Fruit fly (Drosophila melanogaster) whole organism, adult: ENCODE measurements around the gene Fie.

Experiments used
- CG11617 ChIP-seq: fragments of 200-800 bp; sonication (Bioruptor generic); optimal IDR thresholded peaks from 2 replicates; lab custom pipeline; 2017; ENCODE audit warnings: mild to moderate bottlenecking, missing biosample characterization, missing genetic modification reagents, missing genetic modification characterization
- CG12768 ChIP-seq: fragments of 200-800 bp; sonication (Bioruptor generic); optimal IDR thresholded peaks from 2 replicates; lab custom pipeline; 2017; ENCODE audit warnings: missing biosample characterization, missing genetic modification characterization, mild to moderate bottlenecking, moderate library complexity, missing genetic modification reagents
- CG14711 ChIP-seq: fragments of 200-800 bp; sonication (Bioruptor generic); optimal IDR thresholded peaks from 2 replicates; lab custom pipeline; 2018; ENCODE audit warnings: missing biosample characterization, mild to moderate bottlenecking, missing genetic modification characterization, moderate library complexity
- CG1620 ChIP-seq: fragments of 200-800 bp; sonication (Bioruptor generic); optimal IDR thresholded peaks from 2 replicates; lab custom pipeline; 2016; ENCODE audit warnings: missing biosample characterization, missing genetic modification characterization
- CG33017 ChIP-seq: fragments of 200-800 bp; sonication (Bioruptor generic); optimal IDR thresholded peaks from 2 replicates; lab custom pipeline; 2018; ENCODE audit warnings: missing biosample characterization, mild to moderate bottlenecking, missing genetic modification characterization, moderate library complexity
- CG5204 ChIP-seq: fragments of 200-800 bp; sonication (Bioruptor generic); optimal IDR thresholded peaks from 2 replicates; lab custom pipeline; 2016; ENCODE audit warnings: missing biosample characterization, missing genetic modification characterization
- CG7045 ChIP-seq: fragments of 200-800 bp; sonication (Bioruptor generic); optimal IDR thresholded peaks from 2 replicates; lab custom pipeline; 2017; ENCODE audit warnings: missing biosample characterization, mild to moderate bottlenecking, missing genetic modification characterization
- CG7101 ChIP-seq: fragments of 200-800 bp; sonication (Bioruptor generic); optimal IDR thresholded peaks from 2 replicates; lab custom pipeline; 2018; ENCODE audit warnings: missing biosample characterization, mild to moderate bottlenecking, missing genetic modification characterization, moderate library complexity
- Clk ChIP-seq: fragments of 200-800 bp; sonication (Bioruptor generic); optimal IDR thresholded peaks from 2 replicates; lab custom pipeline; 2017; ENCODE audit warnings: missing biosample characterization, missing genetic modification characterization
- Crg-1 ChIP-seq: fragments of 200-800 bp; sonication (Bioruptor generic); optimal IDR thresholded peaks from 2 replicates; lab custom pipeline; 2016; ENCODE audit warnings: missing biosample characterization, missing genetic modification characterization
- Hr96 ChIP-seq: fragments of 200-800 bp; sonication (Bioruptor generic); optimal IDR thresholded peaks from 2 replicates; lab custom pipeline; 2016; ENCODE audit warnings: missing biosample characterization, missing genetic modification characterization
- Mnt ChIP-seq: fragments of 200-800 bp; sonication (Bioruptor generic); optimal IDR thresholded peaks from 2 replicates; lab custom pipeline; 2016; ENCODE audit warnings: missing biosample characterization, mild to moderate bottlenecking, missing genetic modification characterization
- bab1 ChIP-seq: fragments of 200-800 bp; sonication (Bioruptor generic); optimal IDR thresholded peaks from 3 replicates; lab custom pipeline; 2019; ENCODE audit warnings: missing biosample characterization, mild to moderate bottlenecking, missing genetic modification characterization, moderate library complexity
- cic ChIP-seq: fragments of 200-800 bp; sonication (Bioruptor generic); optimal IDR thresholded peaks from 2 replicates; lab custom pipeline; 2017; ENCODE audit warnings: missing biosample characterization, mild to moderate bottlenecking, missing genetic modification characterization, moderate library complexity
- cnc ChIP-seq, 2 experiments: fragments of >200 bp; optimal IDR thresholded peaks; 2 replicates each; lab custom pipeline; 2017
- kay ChIP-seq: fragments of 200-800 bp; sonication (Bioruptor generic); peaks from one replicate; lab custom pipeline; 2016; ENCODE audit warnings: missing biosample characterization, missing genetic modification characterization, borderline replicate concordance
- ovo ChIP-seq: fragments of 200-800 bp; sonication (Bioruptor generic); optimal IDR thresholded peaks from 2 replicates; lab custom pipeline; 2016; ENCODE audit warnings: missing biosample characterization, missing genetic modification characterization
- pad ChIP-seq: fragments of 200-800 bp; sonication (Bioruptor generic); optimal IDR thresholded peaks from 3 replicates; lab custom pipeline; 2017; ENCODE audit warnings: missing biosample characterization, missing genetic modification characterization, mild to moderate bottlenecking, moderate library complexity, missing genetic modification reagents
- tj ChIP-seq: fragments of 200-800 bp; sonication (Bioruptor generic); optimal IDR thresholded peaks from 3 replicates; lab custom pipeline; 2017; ENCODE audit warnings: missing biosample characterization, mild to moderate bottlenecking, missing genetic modification characterization, moderate library complexity
- toe ChIP-seq: fragments of 200-800 bp; sonication (Bioruptor generic); optimal IDR thresholded peaks from 2 replicates; lab custom pipeline; 2016; ENCODE audit warnings: missing biosample characterization, missing genetic modification characterization

Fie gene

DNA sequence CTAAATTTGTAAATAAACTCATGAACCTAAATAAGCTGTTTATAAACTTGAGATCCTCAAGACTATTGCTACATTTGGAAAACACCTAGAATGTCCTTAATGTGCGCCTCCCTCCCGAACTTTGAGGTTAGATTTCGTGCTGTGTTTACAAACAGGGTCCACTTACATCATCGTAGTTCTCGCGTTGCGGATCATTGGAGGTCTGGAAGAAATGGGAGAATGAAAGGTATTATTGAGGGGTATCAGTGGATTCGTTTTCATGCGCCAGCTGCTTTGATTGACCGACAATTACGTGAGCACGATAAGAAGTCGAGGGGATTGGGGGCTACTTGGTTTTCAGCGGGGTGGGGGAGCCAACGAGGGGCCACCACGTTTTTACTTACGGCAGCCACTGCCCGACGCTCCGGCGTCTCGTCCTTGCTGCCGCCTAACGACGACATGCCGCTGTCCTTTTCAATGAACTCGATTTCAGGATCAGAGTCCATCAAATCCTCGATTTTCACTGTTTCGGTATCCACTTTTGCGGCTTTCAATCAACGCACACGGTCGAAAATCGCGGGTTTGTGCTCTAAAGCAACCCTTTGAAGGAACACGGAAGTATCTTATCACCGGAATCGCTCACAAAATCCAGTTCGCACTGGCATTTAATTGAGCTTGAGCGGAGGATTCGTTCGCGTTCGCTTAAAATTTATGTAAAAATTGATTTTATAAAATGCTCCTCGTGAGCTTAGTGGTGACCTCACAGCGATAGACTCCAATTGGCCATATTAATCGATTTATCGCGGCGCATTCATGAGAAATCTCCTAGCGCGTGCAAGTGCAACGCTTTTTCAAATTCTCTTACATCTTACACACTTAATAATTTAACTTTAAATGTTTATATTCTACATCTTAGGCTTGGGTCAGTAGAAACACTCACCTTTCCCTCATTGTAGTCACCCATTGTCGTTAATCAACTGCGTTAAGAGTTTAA lies 16.8 kb downstream of the Fie start:
- TF ChIP-seq kay (GFP tag; lab: Kevin White, UChicago) (no peak), CG14711 (tag; lab: Kevin White, UChicago) (no peak), tj (GFP tag; lab: Kevin White, UChicago) (peak; percentile 1), CG12768 (GFP tag; lab: Kevin White, UChicago) (peak; percentile 1), bab1 (GFP tag; lab: Kevin White, UChicago) (peak; percentile 16), Mnt (peak; percentile 62)

DNA sequence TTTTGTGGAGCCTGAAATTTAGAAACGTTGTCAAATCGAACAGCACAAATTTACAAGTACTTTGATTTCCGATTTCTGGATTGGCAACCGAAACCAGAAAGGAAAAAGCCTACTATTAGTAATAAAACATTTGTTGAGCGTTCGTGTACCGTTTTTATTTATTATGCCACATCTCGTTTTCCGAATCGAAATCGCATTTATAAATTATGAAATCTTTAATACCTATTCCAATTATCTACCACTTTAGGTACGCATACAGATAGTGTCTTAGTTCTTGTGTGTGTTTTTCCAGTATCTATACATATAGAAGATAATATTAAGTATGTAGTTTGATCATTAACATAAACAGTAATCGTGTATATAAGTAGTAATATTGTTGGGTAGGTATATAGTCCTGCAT lies 17.5 kb downstream of the Fie start, which contains the start of gene mge:
TSS of gene mge (minus strand) at position 101 of the 400 bp plus-strand sequence.
- TF ChIP-seq CG12768 (GFP tag; lab: Kevin White, UChicago) = no peak
- no peak for TF ChIP-seq Clk
- no peak for TF ChIP-seq CG1620 (GFP tag; lab: Kevin White, UChicago)
- no peak for TF ChIP-seq CG5204 (GFP tag; lab: Kevin White, UChicago)
- no peak for TF ChIP-seq bab1 (GFP tag; lab: Kevin White, UChicago)
- no peak for TF ChIP-seq Mnt
- no peak for TF ChIP-seq Hr96
- TF ChIP-seq CG7101 (tag; lab: Kevin White, UChicago) = no peak

DNA sequence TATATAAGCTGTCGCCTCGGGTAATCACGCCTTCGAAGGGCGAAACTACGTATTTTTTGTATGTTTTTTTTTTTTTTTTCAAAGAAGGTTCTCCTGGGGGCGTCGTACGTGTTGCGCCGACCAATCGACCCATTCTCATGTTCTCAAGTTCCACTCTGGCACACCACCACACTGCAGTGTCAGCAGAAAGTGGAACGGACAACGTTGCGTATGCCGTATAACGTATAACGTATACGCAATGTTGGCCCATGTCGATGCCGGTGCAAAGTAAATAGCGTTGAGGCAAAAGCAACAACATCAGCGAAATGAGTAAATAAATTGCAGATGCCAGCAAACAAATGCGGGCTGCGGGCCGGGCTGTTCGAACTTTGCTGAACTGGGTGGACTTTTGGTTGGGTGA lies 19.8 kb downstream of the Fie start:
- TF ChIP-seq tj (GFP tag; lab: Kevin White, UChicago) (peak; percentile 48), pad (GFP tag; lab: Kevin White, UChicago) (no peak), bab1 (GFP tag; lab: Kevin White, UChicago) (no peak)

DNA sequence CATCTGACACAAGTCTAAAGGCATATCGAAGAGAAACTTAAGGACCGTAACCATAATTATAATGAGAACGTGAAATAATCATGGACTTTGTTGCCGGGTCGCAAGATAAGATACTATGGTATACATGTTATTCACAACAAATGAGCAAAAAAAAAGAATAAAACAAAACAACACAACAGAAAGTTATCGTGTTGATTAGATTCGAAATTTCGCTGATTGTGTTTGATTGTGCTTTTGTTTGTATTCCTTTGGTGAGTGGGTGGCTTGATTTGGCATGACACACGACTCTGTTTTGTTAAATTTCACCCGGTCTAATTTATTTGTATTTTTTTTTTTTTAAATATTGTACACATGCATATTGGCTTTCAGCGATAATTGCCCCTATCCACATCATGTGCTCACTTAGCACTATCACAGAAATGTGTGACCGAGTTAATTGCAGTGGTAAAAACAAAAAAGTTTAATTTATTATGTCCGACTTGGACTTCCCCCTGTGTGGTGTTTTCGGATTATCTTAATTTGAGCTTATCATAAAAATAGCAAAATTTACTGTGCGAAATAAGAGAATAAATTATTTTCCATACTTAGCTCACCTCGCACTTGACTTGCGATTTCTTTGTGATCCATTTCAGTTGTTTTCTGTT lies 31.4 kb downstream of the Fie start:
- no peak for TF ChIP-seq pad (GFP tag; lab: Kevin White, UChicago)
- no peak for TF ChIP-seq cnc (optimal IDR thresholded peaks at IDR 0.05; lab: Kevin White, UChicago)
- TF ChIP-seq CG7045 (GFP tag; lab: Kevin White, UChicago) = no peak
- no peak for TF ChIP-seq CG14711 (tag; lab: Kevin White, UChicago)
- TF ChIP-seq toe = no peak
- TF ChIP-seq Mnt = no peak
- peak; percentile 59 for TF ChIP-seq cic
- TF ChIP-seq CG5204 (GFP tag; lab: Kevin White, UChicago) = no peak
- TF ChIP-seq CG11617 (GFP tag; lab: Kevin White, UChicago) = no peak
- TF ChIP-seq ovo (GFP tag; lab: Kevin White, UChicago) = no peak
- no peak for TF ChIP-seq bab1 (GFP tag; lab: Kevin White, UChicago)
- peak; percentile 46 for TF ChIP-seq CG12768 (GFP tag; lab: Kevin White, UChicago)
- TF ChIP-seq Clk = no peak
- no peak for TF ChIP-seq CG33017 (tag; lab: Kevin White, UChicago)
- TF ChIP-seq CG1620 (GFP tag; lab: Kevin White, UChicago) = no peak
- TF ChIP-seq Crg-1 (GFP tag; lab: Kevin White, UChicago) = no peak
- no peak for TF ChIP-seq Hr96
- TF ChIP-seq tj (GFP tag; lab: Kevin White, UChicago) = peak; percentile 3
- TF ChIP-seq kay (GFP tag; lab: Kevin White, UChicago) = peak; percentile 34
- no peak for TF ChIP-seq CG7101 (tag; lab: Kevin White, UChicago)

DNA sequence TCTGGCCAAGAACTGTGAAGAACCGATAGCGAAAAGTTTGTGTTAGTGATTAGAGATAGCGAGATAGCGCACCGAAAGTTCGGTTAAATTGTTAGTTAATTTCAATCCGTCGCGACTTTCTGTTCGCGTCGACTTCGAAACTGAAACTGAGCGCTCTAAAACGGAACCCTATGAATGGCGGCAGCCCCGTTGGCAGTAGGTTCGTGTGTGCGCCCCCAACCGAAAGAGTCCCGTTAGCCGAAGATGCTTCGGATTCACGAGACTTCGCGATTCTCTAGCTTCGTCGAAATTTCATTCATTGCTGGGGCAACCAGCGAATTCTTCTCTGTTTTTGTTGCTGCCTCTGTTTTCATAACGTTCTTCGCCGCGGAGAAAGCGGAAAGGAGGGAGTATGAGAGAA lies 33.1 kb downstream of the Fie start:
- TF ChIP-seq kay (GFP tag; lab: Kevin White, UChicago) (peak; percentile 42), CG12768 (GFP tag; lab: Kevin White, UChicago) (peak; percentile 38), bab1 (GFP tag; lab: Kevin White, UChicago) (no peak), cic (peak; percentile 93), Mnt (peak; percentile 42), ovo (GFP tag; lab: Kevin White, UChicago) (peak; percentile 78), CG14711 (tag; lab: Kevin White, UChicago) (no peak)

DNA sequence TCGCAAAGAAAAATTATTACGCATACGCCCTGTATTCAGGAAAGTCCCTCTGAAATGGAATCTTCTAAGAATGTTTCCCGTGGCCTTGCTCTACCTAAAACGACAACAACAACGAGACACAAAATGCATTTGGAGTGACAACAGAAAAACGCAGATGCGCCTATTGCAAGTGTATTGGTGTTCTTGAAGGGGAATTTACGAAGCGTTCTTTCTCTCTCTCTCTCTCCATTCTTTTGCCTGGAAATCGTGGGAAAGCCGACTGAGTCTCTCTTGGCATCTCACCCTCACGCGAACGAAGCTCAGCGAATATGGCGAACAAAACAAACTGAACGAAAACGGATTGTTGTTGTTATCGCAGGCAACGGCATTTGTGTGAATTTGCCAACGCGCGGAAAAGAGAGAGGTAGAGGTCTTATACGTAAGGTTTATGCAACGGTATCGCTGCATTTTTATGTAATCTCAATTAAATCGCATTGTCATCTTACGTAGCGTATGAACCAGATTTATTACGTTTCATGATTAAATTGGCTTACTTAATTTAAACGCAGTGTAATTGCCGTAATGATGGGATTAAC lies 33.9 kb downstream of the Fie start:
- TF ChIP-seq Hr96 (no peak), bab1 (GFP tag; lab: Kevin White, UChicago) (no peak), cnc (optimal IDR thresholded peaks at IDR 0.05; lab: Kevin White, UChicago) (peak in 1 of 2 experiments; percentile 65), toe (no peak), kay (GFP tag; lab: Kevin White, UChicago) (no peak), Clk (no peak), Mnt (peak; percentile 10), CG5204 (GFP tag; lab: Kevin White, UChicago) (no peak), pad (GFP tag; lab: Kevin White, UChicago) (peak; percentile 92), CG11617 (GFP tag; lab: Kevin White, UChicago) (no peak), tj (GFP tag; lab: Kevin White, UChicago) (peak; percentile 54), ovo (GFP tag; lab: Kevin White, UChicago) (peak; percentile 34), CG7045 (GFP tag; lab: Kevin White, UChicago) (no peak), Crg-1 (GFP tag; lab: Kevin White, UChicago) (no peak), CG14711 (tag; lab: Kevin White, UChicago) (no peak), CG1620 (GFP tag; lab: Kevin White, UChicago) (no peak), cic (peak; percentile 44), CG33017 (tag; lab: Kevin White, UChicago) (no peak), CG12768 (GFP tag; lab: Kevin White, UChicago) (no peak), CG7101 (tag; lab: Kevin White, UChicago) (no peak)
